Worm (Caenorhabditis elegans) whole organism, L2 larva: Measurements from ENCODE around the gene R08A2.5.

Source experiments
- aly-2 ChIP-seq: fragments of 150-350 bp; optimal IDR thresholded peaks from 2 replicates; lab custom pipeline; 2014; ENCODE audit warnings: missing biosample characterization, missing genetic modification characterization
- blmp-1 ChIP-seq: sonication (generic microtip); optimal IDR thresholded peaks from 2 replicates; lab custom pipeline; 2017; ENCODE audit warnings: missing genetic modification characterization, mild to moderate bottlenecking, missing compliant biosample characterization, antibody characterized with exemption, moderate library complexity; ENCODE audit not compliant: insufficient read depth
- fos-1 ChIP-seq: fragments of 150-350 bp; optimal IDR thresholded peaks from 2 replicates; lab custom pipeline; 2014; ENCODE audit warnings: missing biosample characterization, missing genetic modification characterization
- lin-13 ChIP-seq: fragments of 150-350 bp; optimal IDR thresholded peaks from 2 replicates; lab custom pipeline; 2014; ENCODE audit warnings: missing biosample characterization, missing genetic modification reagents, missing genetic modification characterization
- lin-39 ChIP-seq: fragments of 150-350 bp; optimal IDR thresholded peaks from 2 replicates; lab custom pipeline; 2014; ENCODE audit warnings: missing biosample characterization, missing genetic modification reagents, missing genetic modification characterization
- mab-5 ChIP-seq: fragments of 150-350 bp; optimal IDR thresholded peaks from 2 replicates; lab custom pipeline; 2014; ENCODE audit warnings: missing biosample characterization, missing genetic modification characterization
- nhr-11 ChIP-seq: fragments of 150-350 bp; optimal IDR thresholded peaks from 2 replicates; lab custom pipeline; 2014; ENCODE audit warnings: missing biosample characterization, missing genetic modification characterization
- nhr-129 ChIP-seq: fragments of 150-350 bp; optimal IDR thresholded peaks from 2 replicates; lab custom pipeline; 2014; ENCODE audit warnings: missing biosample characterization, missing genetic modification characterization
- nhr-25 ChIP-seq: fragments of 150-350 bp; sonication (generic microtip); optimal IDR thresholded peaks from 3 replicates; lab custom pipeline; 2014; ENCODE audit warnings: missing biosample characterization, missing genetic modification characterization
- sem-4 ChIP-seq: fragments of 150-350 bp; optimal IDR thresholded peaks from 2 replicates; lab custom pipeline; 2014; ENCODE audit warnings: missing biosample characterization, missing genetic modification reagents, missing genetic modification characterization
- zag-1 ChIP-seq: fragments of 150-350 bp; optimal IDR thresholded peaks from 2 replicates; lab custom pipeline; 2014; ENCODE audit warnings: missing biosample characterization, missing genetic modification characterization
- ztf-11 ChIP-seq: sonication (generic microtip); optimal IDR thresholded peaks from 2 replicates; lab custom pipeline; 2017; ENCODE audit warnings: missing biosample characterization, missing genetic modification characterization

ce11 chrV:14687106-14687964, 25.1 kb upstream of the R08A2.5 start:
- TF ChIP-seq zag-1 (tag; lab: Kevin White, UChicago) (no peak), fos-1 (no peak), nhr-25 (tag; lab: Kevin White, UChicago) (no peak), blmp-1 (tag; lab: Kevin White, UChicago) (no peak), lin-39 (tag; lab: Kevin White, UChicago) (no peak), aly-2 (tag; lab: Kevin White, UChicago) (no peak), ztf-11 (no peak), nhr-129 (tag; lab: Kevin White, UChicago) (no peak), mab-5 (tag; lab: Kevin White, UChicago) (no peak), nhr-11 (tag; lab: Kevin White, UChicago) (no peak), sem-4 (no peak), lin-13 (GFP tag; lab: Kevin White, UChicago) (no peak)
